Worm (Caenorhabditis elegans) whole organism, midembryonic: ENCODE data around the gene F54E12.2.

Source experiments
- T22C8.4 ChIP-seq: fragments of 200-800 bp; sonication (Bioruptor generic); IDR thresholded peaks from 2 replicates; pipeline ENCODE4 v1.3.6; 2022; ENCODE audit warnings: missing genetic modification characterization, missing compliant biosample characterization
- cog-1 ChIP-seq: sonication (generic microtip); optimal IDR thresholded peaks from 2 replicates; lab custom pipeline; 2016; ENCODE audit warnings: missing genetic modification characterization, missing compliant biosample characterization
- flt-1 ChIP-seq: fragments of 200-800 bp; sonication (Bioruptor generic); IDR thresholded peaks from 2 replicates; pipeline ENCODE4 v1.3.6; 2022; ENCODE audit warnings: missing genetic modification characterization, missing compliant biosample characterization
- klf-2 ChIP-seq: fragments of 200-800 bp; sonication (Bioruptor generic); conservative IDR thresholded peaks from 2 replicates; pipeline ENCODE4 v1.3.6; 2022; ENCODE audit warnings: missing genetic modification reagents, missing genetic modification characterization, missing compliant biosample characterization
- med-1 ChIP-seq: sonication (generic microtip); optimal IDR thresholded peaks from 2 replicates; lab custom pipeline; 2017; ENCODE audit warnings: missing genetic modification characterization, mild to moderate bottlenecking, missing compliant biosample characterization, antibody characterized with exemption, missing genetic modification reagents; ENCODE audit not compliant: insufficient read depth
- ref-1 ChIP-seq: fragments of 200-800 bp; sonication (Bioruptor generic); conservative IDR thresholded peaks from 2 replicates; pipeline ENCODE4 v1.3.6; 2022; ENCODE audit warnings: missing genetic modification reagents, missing genetic modification characterization, missing compliant biosample characterization
- tab-1 ChIP-seq: fragments of 200-800 bp; sonication (Bioruptor generic); IDR thresholded peaks from 2 replicates; pipeline ENCODE4 v1.3.6; 2022; ENCODE audit warnings: missing genetic modification characterization, missing compliant biosample characterization
- ztf-23 ChIP-seq: fragments of 200-800 bp; sonication (Bioruptor generic); IDR thresholded peaks from 2 replicates; pipeline ENCODE4 v1.3.6; 2022; ENCODE audit warnings: missing genetic modification reagents, missing genetic modification characterization, missing compliant biosample characterization
- ztf-29 ChIP-seq: fragments of 200-800 bp; sonication (Bioruptor generic); IDR thresholded peaks from 2 replicates; pipeline ENCODE4 v1.3.6; 2022; ENCODE audit warnings: missing genetic modification reagents, missing genetic modification characterization, missing compliant biosample characterization

- TF ChIP-seq T22C8.4 (GFP tag; lab: Robert Waterston, UW), result no peak
- TF ChIP-seq cog-1, result no peak
- no peak for TF ChIP-seq flt-1
- TF ChIP-seq klf-2 (GFP tag; lab: Robert Waterston, UW), result no peak
- no peak for TF ChIP-seq ref-1 (GFP tag; lab: Robert Waterston, UW)
- no peak for TF ChIP-seq tab-1 (GFP tag; lab: Robert Waterston, UW)
- no peak for TF ChIP-seq ztf-23 (GFP tag; lab: Robert Waterston, UW)
- TF ChIP-seq ztf-29, result no peak
- no peak for TF ChIP-seq med-1 (GFP tag; lab: Kevin White, UChicago)
Measured at ce11 chrIV:11288965-11289364, 48.0 kb downstream of the F54E12.2 start.
